Worm (Caenorhabditis elegans): ENCODE results near the gene K08B12.1.

- TF ChIP-seq mls-2 (tag; optimal IDR thresholded peaks at IDR 0.05) = no peak
- TF ChIP-seq mab-5 (tag; optimal IDR thresholded peaks at IDR 0.05) = no peak
- TF ChIP-seq unc-62 (GFP tag; optimal IDR thresholded peaks at IDR 0.05) = no peak
- TF ChIP-seq pha-4 (tag; optimal IDR thresholded peaks at IDR 0.05) = no peak
Measured at ce11 chrV:6223315-6224018, 35.7 kb upstream of the K08B12.1 start.
